Worm (Caenorhabditis elegans): ENCODE data around the gene K07F5.6.

Gene K07F5.6

DNA sequence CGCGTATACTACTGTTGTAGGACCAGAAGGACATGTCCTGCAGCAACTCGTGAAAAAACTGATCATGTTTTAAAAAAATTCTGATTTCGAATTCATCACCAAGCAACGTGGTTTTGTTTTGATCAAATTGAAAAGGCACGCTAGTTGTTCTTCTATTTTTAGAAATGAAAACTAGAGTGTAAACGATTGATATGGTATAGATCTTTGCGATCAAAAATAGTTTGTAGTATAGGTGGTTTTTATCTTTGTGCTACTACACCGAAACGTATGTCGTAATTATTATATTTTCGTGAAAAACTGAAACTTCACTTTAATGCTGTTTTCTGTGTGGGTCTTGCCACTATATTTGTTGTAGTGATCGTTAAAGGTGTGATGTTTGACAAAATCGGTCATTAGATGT, 20.4 kb upstream of the K07F5.6 start:
- TF ChIP-seq madf-8 (GFP tag; conservative IDR thresholded peaks at IDR 0.05) (no peak), madf-3 (GFP tag; IDR thresholded peaks at IDR 0.05) (no peak), attf-3 (GFP tag; conservative IDR thresholded peaks at IDR 0.05) (no peak)

DNA sequence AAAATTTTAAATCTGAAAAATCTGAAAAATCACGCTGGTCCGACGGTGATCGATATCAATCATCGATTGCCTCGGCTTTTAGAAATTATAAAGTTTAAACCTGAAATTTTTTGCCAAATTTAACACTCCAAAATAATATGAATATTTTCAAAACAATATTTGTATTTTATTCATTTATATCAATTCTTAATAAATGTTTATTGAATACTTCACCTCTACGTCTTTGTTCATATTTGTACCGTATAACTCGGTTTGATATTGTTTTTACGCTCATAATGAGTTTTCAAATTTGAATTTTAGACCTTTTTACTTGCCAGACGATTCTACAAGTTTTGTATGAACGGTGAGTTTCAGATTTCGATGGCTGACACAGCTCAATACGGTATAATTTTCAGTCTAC, 18.3 kb upstream of the K07F5.6 start, which contains the start of the genes K07F5.15 and K07F5.22:
K07F5.15 (plus strand) TSS at position 301 of the 400 bp plus-strand sequence.
K07F5.22 (plus strand) TSS at position 301 of the 400 bp plus-strand sequence.
- no peak for TF ChIP-seq nfya-2 (GFP tag; IDR thresholded peaks at IDR 0.05)
- TF ChIP-seq gei-17 (GFP tag; optimal IDR thresholded peaks at IDR 0.05): no peak
- TF ChIP-seq zfh-2 (GFP tag; conservative IDR thresholded peaks at IDR 0.05): no peak
- TF ChIP-seq dpl-1 (GFP tag; optimal IDR thresholded peaks at IDR 0.05): no peak

DNA sequence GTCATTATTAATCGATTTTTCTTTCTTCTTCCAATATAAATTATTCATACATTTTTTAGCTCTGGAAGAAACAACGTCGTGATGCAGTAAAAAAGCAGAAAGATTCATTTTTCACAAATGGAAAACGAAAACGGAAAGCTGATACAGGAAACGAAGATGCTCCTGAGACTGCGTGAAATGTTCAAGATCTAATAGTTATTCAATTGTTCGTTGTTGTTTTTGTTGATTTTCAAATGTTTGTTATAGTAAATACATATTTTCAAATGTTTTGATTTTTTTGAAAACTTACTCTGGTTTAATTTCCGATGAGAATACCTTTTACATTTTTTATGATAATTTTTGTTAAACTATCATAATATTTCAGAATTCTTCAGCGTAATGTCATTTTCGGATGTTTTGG, 17.3 kb upstream of the K07F5.6 start, which contains the start of gene K07F5.16:
K07F5.16 (plus strand) TSS at position 301 of the 400 bp plus-strand sequence.
- TF ChIP-seq xnd-1 (tag; optimal IDR thresholded peaks at IDR 0.05) (no peak), bed-2 (GFP tag; IDR thresholded peaks at IDR 0.05) (no peak), lsy-27 (tag; optimal IDR thresholded peaks at IDR 0.05; ENCODE audit: borderline replicate concordance, insufficient read depth) (no peak), F37B4.10 (GFP tag; IDR thresholded peaks at IDR 0.05) (no peak), snpc-3.4 (tag; optimal IDR thresholded peaks at IDR 0.05) (no peak), ztf-22 (GFP tag; optimal IDR thresholded peaks at IDR 0.05) (no peak), aptf-2 (GFP tag; conservative IDR thresholded peaks at IDR 0.05) (no peak), nfyb-1 (GFP tag; IDR thresholded peaks at IDR 0.05) (no peak), hlh-12 (tag; optimal IDR thresholded peaks at IDR 0.05) (no peak), him-1 (tag; optimal IDR thresholded peaks at IDR 0.05) (no peak), tbp1 (GFP tag; optimal IDR thresholded peaks at IDR 0.05) (no peak), zfh-2 (GFP tag; conservative IDR thresholded peaks at IDR 0.05) (no peak), attf-6 (GFP tag; IDR thresholded peaks at IDR 0.05) (no peak), ccch-3 (GFP tag; optimal IDR thresholded peaks at IDR 0.05) (no peak), ztf-18 (tag; optimal IDR thresholded peaks at IDR 0.05) (no peak), nhr-80 (tag; optimal IDR thresholded peaks at IDR 0.05) (no peak)

DNA sequence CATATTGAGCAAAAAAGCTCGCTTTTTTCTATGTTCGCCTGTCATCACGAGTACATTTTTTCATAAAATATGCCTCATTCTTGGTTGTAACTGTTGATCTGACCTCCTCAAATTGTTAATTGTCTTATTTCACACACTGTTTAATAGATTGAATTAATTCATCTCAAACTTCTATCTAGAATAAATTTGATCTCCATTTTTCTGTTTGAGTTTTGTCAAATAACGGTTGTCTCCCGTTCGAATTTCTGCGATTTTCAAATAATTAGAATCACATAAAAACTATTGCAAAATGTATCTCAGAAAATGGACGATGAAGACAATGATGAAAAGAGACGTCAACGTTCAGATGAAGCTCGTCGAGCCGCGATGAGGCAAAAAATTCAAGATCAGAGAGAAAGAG, 15.4 kb upstream of the K07F5.6 start, which contains the start of gene K07F5.14:
K07F5.14 (plus strand) TSS at position 301 of the 400 bp plus-strand sequence.
- TF ChIP-seq nfya-1 (tag; optimal IDR thresholded peaks at IDR 0.05; ENCODE audit: borderline replicate concordance, insufficient read depth) (no peak), Y53G8AR.9 (GFP tag; conservative IDR thresholded peaks at IDR 0.05) (no peak), cebp-1 (GFP tag; IDR thresholded peaks at IDR 0.05) (no peak), cebp-1 (tag; optimal IDR thresholded peaks at IDR 0.05) (no peak), lsl-1 (GFP tag; optimal IDR thresholded peaks at IDR 0.05) (peak; percentile 3), Y79H2A.3 (GFP tag; conservative IDR thresholded peaks at IDR 0.05) (no peak), ekl-4 (GFP tag; IDR thresholded peaks at IDR 0.05) (no peak), hlh-12 (tag; optimal IDR thresholded peaks at IDR 0.05) (no peak), snpc-3.4 (tag; optimal IDR thresholded peaks at IDR 0.05) (no peak), lsy-27 (tag; optimal IDR thresholded peaks at IDR 0.05; ENCODE audit: borderline replicate concordance, insufficient read depth) (no peak), madf-3 (GFP tag; IDR thresholded peaks at IDR 0.05) (peak; percentile 59; the same call in 1 of the 2 replicates), madf-6 (GFP tag; IDR thresholded peaks at IDR 0.05) (peak; percentile 35; the same call in 1 of the 2 replicates), B0019.2 (GFP tag; conservative IDR thresholded peaks at IDR 0.05) (no peak), athp-1 (tag; optimal IDR thresholded peaks at IDR 0.05) (no peak), ceh-100 (GFP tag; IDR thresholded peaks at IDR 0.05) (no peak), dox-1 (GFP tag; IDR thresholded peaks at IDR 0.05) (no peak), F23B12.7 (tag; optimal IDR thresholded peaks at IDR 0.05; ENCODE audit: insufficient read depth) (no peak), lin-26 (GFP tag; IDR thresholded peaks at IDR 0.05) (no peak)

Data from whole organism, young adult.